Worm (Caenorhabditis elegans) whole organism, L4 larva: ENCODE measurements around the gene Y51H4A.5.

Experiments used
- F26F4.8 ChIP-seq: fragments of 200-800 bp; sonication (Bioruptor generic); conservative IDR thresholded peaks from 2 replicates; pipeline ENCODE4 v1.3.6; 2022; ENCODE audit warnings: missing genetic modification characterization, missing compliant biosample characterization
- F37D6.2 ChIP-seq: sonication (generic microtip); optimal IDR thresholded peaks from 2 replicates; lab custom pipeline; 2016; ENCODE audit warnings: mild to moderate bottlenecking, missing genetic modification characterization, missing compliant biosample characterization
- F49E8.2 ChIP-seq: sonication (generic microtip); optimal IDR thresholded peaks from 2 replicates; lab custom pipeline; 2016; ENCODE audit warnings: missing compliant biosample characterization, mild to moderate bottlenecking, missing genetic modification characterization, borderline replicate concordance
- T26A8.4 ChIP-seq: fragments of 200-800 bp; sonication (Bioruptor generic); IDR thresholded peaks from 2 replicates; pipeline ENCODE4 v1.3.6; 2022; ENCODE audit warnings: missing genetic modification characterization, missing compliant biosample characterization
- Y105C5A.15 ChIP-seq: fragments of 200-800 bp; sonication (Bioruptor generic); IDR thresholded peaks from 2 replicates; pipeline ENCODE4 v1.3.6; 2022; ENCODE audit warnings: missing genetic modification characterization, missing compliant biosample characterization
- ZK337.2 ChIP-seq: fragments of 200-800 bp; sonication (Bioruptor generic); IDR thresholded peaks from 2 replicates; pipeline ENCODE4 v1.3.6; 2022; ENCODE audit warnings: missing genetic modification reagents, missing genetic modification characterization, missing compliant biosample characterization
- ZK546.5 ChIP-seq, 2 experiments: sonication (generic microtip); optimal IDR thresholded peaks; 2 replicates each; lab custom pipeline; 2017; ENCODE audit warnings: missing biosample characterization in 2 of 2, missing genetic modification characterization in 2 of 2
- aly-2 ChIP-seq: sonication (generic microtip); optimal IDR thresholded peaks from 2 replicates; lab custom pipeline; 2018; ENCODE audit warnings: missing biosample characterization, missing genetic modification characterization
- ama-1 ChIP-seq: fragments of 150-350 bp; optimal IDR thresholded peaks from 2 replicates; lab custom pipeline; 2014; ENCODE audit warnings: inconsistent platforms, mixed read lengths
- attf-4 ChIP-seq: sonication (generic microtip); optimal IDR thresholded peaks from 3 replicates; lab custom pipeline; 2017; ENCODE audit warnings: missing biosample characterization, missing genetic modification characterization
- cey-2 ChIP-seq: sonication (generic microtip); optimal IDR thresholded peaks from 3 replicates; lab custom pipeline; 2017; ENCODE audit warnings: missing genetic modification characterization, mild to moderate bottlenecking, missing compliant biosample characterization, antibody characterized with exemption, borderline replicate concordance; ENCODE audit not compliant: insufficient read depth
- daf-16 ChIP-seq, 3 experiments: sonication (generic microtip); optimal IDR thresholded peaks; 2 replicates each; lab custom pipeline; 2016 to 2017; ENCODE audit warnings: missing genetic modification characterization in 3 of 3, missing genetic modification reagents in 3 of 3, mild to moderate bottlenecking in 2 of 3, missing compliant biosample characterization in 2 of 3, missing biosample characterization in 1 of 3, moderate library complexity in 1 of 3
- daf-19 ChIP-seq: fragments of 200-800 bp; sonication (Bioruptor generic); conservative IDR thresholded peaks from 2 replicates; pipeline ENCODE4 v1.3.6; 2022; ENCODE audit warnings: missing genetic modification characterization, missing compliant biosample characterization
- dmd-6 ChIP-seq: fragments of 200-800 bp; sonication (Bioruptor generic); IDR thresholded peaks from 2 replicates; pipeline ENCODE4 v1.3.6; 2022; ENCODE audit warnings: missing genetic modification reagents, missing genetic modification characterization, missing compliant biosample characterization
- dmd-9 ChIP-seq: fragments of 200-800 bp; sonication (Bioruptor generic); IDR thresholded peaks from 2 replicates; pipeline ENCODE4 v1.3.6; 2022; ENCODE audit warnings: missing genetic modification reagents, missing genetic modification characterization, missing compliant biosample characterization
- dpl-1 ChIP-seq: fragments of 150-350 bp; optimal IDR thresholded peaks from 2 replicates; lab custom pipeline; 2014; ENCODE audit warnings: missing biosample characterization, missing genetic modification reagents, missing genetic modification characterization
- egl-27 ChIP-seq: sonication (generic microtip); optimal IDR thresholded peaks from 3 replicates; lab custom pipeline; 2017; ENCODE audit warnings: missing biosample characterization, missing genetic modification reagents, missing genetic modification characterization
- egl-43 ChIP-seq: fragments of 200-800 bp; sonication (Bioruptor generic); IDR thresholded peaks from 2 replicates; pipeline ENCODE4 v1.3.6; 2022; ENCODE audit warnings: missing genetic modification reagents, missing genetic modification characterization, missing compliant biosample characterization
- gei-8 ChIP-seq: fragments of 200-800 bp; sonication (Bioruptor generic); optimal IDR thresholded peaks from 2 replicates; lab custom pipeline; 2018; ENCODE audit warnings: mild to moderate bottlenecking, missing genetic modification characterization, missing compliant biosample characterization
- hlh-11 ChIP-seq: fragments of 200-800 bp; sonication (Bioruptor generic); optimal IDR thresholded peaks from 2 replicates; lab custom pipeline; 2018; ENCODE audit warnings: mild to moderate bottlenecking, missing genetic modification characterization, missing compliant biosample characterization
- jun-1 ChIP-seq: fragments of 150-350 bp; optimal IDR thresholded peaks from 2 replicates; lab custom pipeline; 2014; ENCODE audit warnings: missing biosample characterization, missing genetic modification reagents, missing genetic modification characterization
- lim-7 ChIP-seq: fragments of 200-800 bp; sonication (Bioruptor generic); IDR thresholded peaks from 2 replicates; pipeline ENCODE4 v1.3.6; 2022; ENCODE audit warnings: missing genetic modification characterization, missing compliant biosample characterization
- lin-13 ChIP-seq: fragments of 150-350 bp; optimal IDR thresholded peaks from 2 replicates; lab custom pipeline; 2014; ENCODE audit warnings: missing biosample characterization, missing genetic modification reagents, missing genetic modification characterization
- lin-15B ChIP-seq: fragments of 150-350 bp; sonication (generic microtip); optimal IDR thresholded peaks from 3 replicates; lab custom pipeline; 2014; ENCODE audit warnings: missing biosample characterization, missing genetic modification characterization
- lin-29 ChIP-seq: fragments of 200-800 bp; sonication (Bioruptor generic); IDR thresholded peaks from 2 replicates; pipeline ENCODE4 v1.3.6; 2022; ENCODE audit warnings: missing genetic modification reagents, missing genetic modification characterization, missing compliant biosample characterization
- lsy-2 ChIP-seq, 2 experiments: fragments of 150-350 bp in 1 of 2; sonication (generic microtip) in 1 of 2; optimal IDR thresholded peaks; 2 replicates each; lab custom pipeline; 2014 to 2017; ENCODE audit warnings: missing biosample characterization in 2 of 2, missing genetic modification characterization in 2 of 2
- madf-9 ChIP-seq: fragments of 200-800 bp; sonication (Bioruptor generic); conservative IDR thresholded peaks from 2 replicates; pipeline ENCODE4 v1.3.6; 2022; ENCODE audit warnings: missing genetic modification reagents, missing genetic modification characterization, missing compliant biosample characterization
- mdt-29 ChIP-seq: fragments of 200-800 bp; sonication (Bioruptor generic); IDR thresholded peaks from 2 replicates; pipeline ENCODE4 v1.3.6; 2022; ENCODE audit warnings: missing genetic modification reagents, missing genetic modification characterization, missing compliant biosample characterization
- mep-1 ChIP-seq: fragments of 150-350 bp; sonication (generic microtip); optimal IDR thresholded peaks from 3 replicates; lab custom pipeline; 2014; ENCODE audit warnings: missing biosample characterization, missing genetic modification characterization
- mes-2 ChIP-seq: sonication (generic microtip); optimal IDR thresholded peaks from 2 replicates; lab custom pipeline; 2016; ENCODE audit warnings: missing genotype, mild to moderate bottlenecking, missing genetic modification characterization, missing compliant biosample characterization; ENCODE audit not compliant: poor library complexity, severe bottlenecking
- nhr-102 ChIP-seq: sonication (generic microtip); optimal IDR thresholded peaks from 2 replicates; lab custom pipeline; 2016; ENCODE audit warnings: mild to moderate bottlenecking, missing genetic modification characterization, moderate library complexity, missing compliant biosample characterization
- nhr-25 ChIP-seq: sonication (generic microtip); optimal IDR thresholded peaks from 2 replicates; lab custom pipeline; 2017; ENCODE audit warnings: missing genetic modification characterization, mild to moderate bottlenecking, missing compliant biosample characterization, antibody characterized with exemption, moderate library complexity, borderline replicate concordance; ENCODE audit not compliant: insufficient read depth
- nhr-42 ChIP-seq: fragments of 200-800 bp; sonication (Bioruptor generic); IDR thresholded peaks from 2 replicates; pipeline ENCODE4 v1.3.6; 2022; ENCODE audit warnings: missing genetic modification characterization, missing compliant biosample characterization
- nhr-6 ChIP-seq: fragments of 150-350 bp; optimal IDR thresholded peaks from 2 replicates; lab custom pipeline; 2014; ENCODE audit warnings: missing biosample characterization, missing genetic modification characterization
- nhr-76 ChIP-seq: fragments of 150-350 bp; optimal IDR thresholded peaks from 2 replicates; lab custom pipeline; 2014; ENCODE audit warnings: missing biosample characterization, missing genetic modification characterization
- nhr-77 ChIP-seq: fragments of 150-350 bp; optimal IDR thresholded peaks from 2 replicates; lab custom pipeline; 2014; ENCODE audit warnings: missing biosample characterization, missing genetic modification characterization
- pha-4 ChIP-seq, 2 experiments: fragments of 150-350 bp in 1 of 2; fragments of 200-800 bp in 1 of 2; sonication (Bioruptor generic) in 1 of 2; IDR thresholded peaks in 1 of 2; optimal IDR thresholded peaks in 1 of 2; 2 replicates each; pipeline versions ENCODE4 v1.3.6 to Lab custom; 2014 to 2022; ENCODE audit warnings: missing genetic modification characterization in 2 of 2, missing genetic modification reagents in 2 of 2, missing biosample characterization in 1 of 2, missing compliant biosample characterization in 1 of 2
- php-3 ChIP-seq: fragments of 200-800 bp; sonication (Bioruptor generic); IDR thresholded peaks from 2 replicates; pipeline ENCODE4 v1.3.6; 2022; ENCODE audit warnings: missing genetic modification reagents, missing genetic modification characterization, missing compliant biosample characterization
- pqm-1 ChIP-seq: sonication (generic microtip); optimal IDR thresholded peaks from 2 replicates; lab custom pipeline; 2017; ENCODE audit warnings: missing biosample characterization, missing genetic modification characterization
- saeg-2 ChIP-seq: fragments of 200-800 bp; sonication (Bioruptor generic); IDR thresholded peaks from 2 replicates; pipeline ENCODE4 v1.3.6; 2022; ENCODE audit warnings: missing genetic modification reagents, missing genetic modification characterization, missing compliant biosample characterization
- skn-1 ChIP-seq: fragments of 150-350 bp; optimal IDR thresholded peaks from 2 replicates; lab custom pipeline; 2014; ENCODE audit warnings: missing biosample characterization, missing genetic modification characterization
- spr-1 ChIP-seq: sonication (generic microtip); optimal IDR thresholded peaks from 2 replicates; lab custom pipeline; 2016; ENCODE audit warnings: mild to moderate bottlenecking, missing genetic modification characterization, missing compliant biosample characterization
- tag-97 ChIP-seq: fragments of 200-800 bp; sonication (Bioruptor generic); IDR thresholded peaks from 2 replicates; pipeline ENCODE4 v1.3.6; 2022; ENCODE audit warnings: missing genetic modification characterization, missing compliant biosample characterization
- tra-1 ChIP-seq: fragments of 200-800 bp; sonication (Bioruptor generic); IDR thresholded peaks from 2 replicates; pipeline ENCODE4 v1.3.6; 2022; ENCODE audit warnings: missing genetic modification reagents, missing genetic modification characterization, missing compliant biosample characterization
- unc-130 ChIP-seq: sonication (generic microtip); optimal IDR thresholded peaks from 2 replicates; lab custom pipeline; 2016; ENCODE audit warnings: missing genetic modification reagents, missing genetic modification characterization, missing compliant biosample characterization
- unc-39 ChIP-seq: sonication (generic microtip); optimal IDR thresholded peaks from 2 replicates; lab custom pipeline; 2017; ENCODE audit warnings: missing biosample characterization, missing genetic modification characterization
- unc-62 ChIP-seq, 3 experiments: fragments of 150-350 bp in 1 of 3; sonication (generic microtip); optimal IDR thresholded peaks in 2 of 3; peaks in 1 of 3; 1 replicate in 1 of 3; 2 replicates in 2 of 3; lab custom pipeline; 2014 to 2017; ENCODE audit warnings: missing biosample characterization in 3 of 3, missing genetic modification characterization in 3 of 3, missing genetic modification reagents in 3 of 3, missing genotype in 1 of 3
- vab-7 ChIP-seq: fragments of 200-800 bp; sonication (Bioruptor generic); IDR thresholded peaks from 2 replicates; pipeline ENCODE4 v1.3.6; 2022; ENCODE audit warnings: missing genetic modification reagents, missing genetic modification characterization, missing compliant biosample characterization
- zfp-3 ChIP-seq: fragments of 200-800 bp; sonication (Bioruptor generic); conservative IDR thresholded peaks from 2 replicates; pipeline ENCODE4 v1.3.6; 2022; ENCODE audit warnings: missing genetic modification reagents, missing genetic modification characterization, missing compliant biosample characterization
- zip-2 ChIP-seq: fragments of 150-350 bp; optimal IDR thresholded peaks from 2 replicates; lab custom pipeline; 2014; ENCODE audit warnings: missing biosample characterization, missing genetic modification characterization

The Y51H4A.5 gene

ce11 chrIV:16498031-16498442, 27.9 kb downstream of the Y51H4A.5 start (continued):
- TF ChIP-seq hlh-11 (tag; lab: Kevin White, UChicago) (peak; percentile 83), jun-1 (tag; lab: Kevin White, UChicago) (no peak), dpl-1 (GFP tag; lab: Kevin White, UChicago) (no peak), lin-29 (GFP tag; lab: Robert Waterston, UW) (no peak), lin-13 (no peak), ZK337.2 (GFP tag; lab: Robert Waterston, UW) (no peak), cey-2 (no peak), unc-62 (GFP tag; optimal IDR thresholded peaks at IDR 0.05 in 1 of 2; lab: Kevin White, UChicago) (peak in 1 of 2 experiments; percentile 97), unc-62 (tag; optimal IDR thresholded peaks at IDR 0.05; lab: Kevin White, UChicago) (no peak), F26F4.8 (GFP tag; lab: Robert Waterston, UW) (no peak), lin-15B (tag; lab: Kevin White, UChicago) (no peak), zip-2 (tag; lab: Kevin White, UChicago) (no peak), unc-39 (tag; lab: Kevin White, UChicago) (no peak), zfp-3 (no peak), unc-130 (GFP tag; lab: Kevin White, UChicago) (no peak), gei-8 (GFP tag; lab: Kevin White, UChicago) (no peak), daf-19 (GFP tag; lab: Robert Waterston, UW) (no peak), php-3 (GFP tag; lab: Robert Waterston, UW) (no peak), dmd-9 (no peak), pha-4 (GFP tag; IDR thresholded peaks at IDR 0.05; lab: Robert Waterston, UW) (no peak), pha-4 (tag; optimal IDR thresholded peaks at IDR 0.05; lab: Kevin White, UChicago) (no peak), ama-1 (lab: Kevin White, UChicago) (no peak), egl-43 (GFP tag; lab: Robert Waterston, UW) (no peak), egl-27 (tag; lab: Kevin White, UChicago) (no peak), aly-2 (tag; lab: Kevin White, UChicago) (no peak), pqm-1 (no peak), T26A8.4 (GFP tag; lab: Robert Waterston, UW) (no peak), tra-1 (GFP tag; lab: Robert Waterston, UW) (no peak), mdt-29 (GFP tag; lab: Robert Waterston, UW) (no peak), lsy-2 (tag; optimal IDR thresholded peaks at IDR 0.05; lab: Kevin White, UChicago) (peak in 1 of 2 experiments; percentile 69), F37D6.2 (tag; lab: Kevin White, UChicago) (peak; percentile 21), mes-2 (peak; percentile 40), madf-9 (GFP tag; lab: Robert Waterston, UW) (no peak), attf-4 (no peak), daf-16 (GFP tag; optimal IDR thresholded peaks at IDR 0.05; lab: Kevin White, UChicago) (peak in 1 of 2 experiments; percentile 84), daf-16 (tag; optimal IDR thresholded peaks at IDR 0.05; lab: Kevin White, UChicago) (no peak), nhr-76 (tag; lab: Kevin White, UChicago) (no peak), nhr-25 (tag; lab: Kevin White, UChicago) (peak; percentile 30), spr-1 (tag; lab: Kevin White, UChicago) (no peak), skn-1 (tag; lab: Kevin White, UChicago) (no peak), lim-7 (GFP tag; lab: Robert Waterston, UW) (no peak), saeg-2 (GFP tag; lab: Robert Waterston, UW) (no peak), nhr-102 (tag; lab: Kevin White, UChicago) (no peak), nhr-77 (no peak), mep-1 (tag; lab: Kevin White, UChicago) (peak; percentile 71), ZK546.5 (tag; optimal IDR thresholded peaks at IDR 0.05; lab: Kevin White, UChicago) (no peak), Y105C5A.15 (GFP tag; lab: Robert Waterston, UW) (no peak), F49E8.2 (tag; lab: Kevin White, UChicago) (no peak), nhr-6 (tag; lab: Kevin White, UChicago) (no peak), vab-7 (GFP tag; lab: Robert Waterston, UW) (no peak), nhr-42 (GFP tag; lab: Robert Waterston, UW) (no peak), tag-97 (GFP tag; lab: Robert Waterston, UW) (no peak), dmd-6 (GFP tag; lab: Robert Waterston, UW) (no peak)
